Worm (Caenorhabditis elegans): ENCODE results near the gene F41B5.1.

The F41B5.1 gene

ce11 chrV:2214428-2215038, 40.8 kb upstream of the F41B5.1 start, which contains the start of gene nhr-184:
nhr-184 (minus strand) TSS chrV:2214478.
- TF ChIP-seq lin-38 (GFP tag; IDR thresholded peaks at IDR 0.05) (no peak), saeg-2 (GFP tag; IDR thresholded peaks at IDR 0.05) (no peak), zag-1 (tag; optimal IDR thresholded peaks at IDR 0.05) (no peak), daf-16 (GFP tag; optimal IDR thresholded peaks at IDR 0.05) (no peak), daf-16 (tag; optimal IDR thresholded peaks at IDR 0.05) (peak; percentile 81), dve-1 (tag; optimal IDR thresholded peaks at IDR 0.05; ENCODE audit: insufficient read depth) (peak; percentile 46), arid-1 (GFP tag; conservative IDR thresholded peaks at IDR 0.05) (no peak), nhr-41 (GFP tag; IDR thresholded peaks at IDR 0.05) (no peak), F49E8.2 (tag; optimal IDR thresholded peaks at IDR 0.05; ENCODE audit: borderline replicate concordance) (no peak), rbr-2 (tag; optimal IDR thresholded peaks at IDR 0.05) (no peak), dmd-9 (GFP tag; IDR thresholded peaks at IDR 0.05) (no peak), ZK337.2 (GFP tag; IDR thresholded peaks at IDR 0.05) (no peak), nhr-6 (tag; optimal IDR thresholded peaks at IDR 0.05) (peak; percentile 4), nhr-76 (tag; optimal IDR thresholded peaks at IDR 0.05) (no peak), cey-2 (tag; optimal IDR thresholded peaks at IDR 0.05; ENCODE audit: borderline replicate concordance, insufficient read depth) (no peak), nhr-28 (tag; optimal IDR thresholded peaks at IDR 0.05) (peak; percentile 65), lin-15B (tag; optimal IDR thresholded peaks at IDR 0.05) (no peak), hlh-30 (tag; optimal IDR thresholded peaks at IDR 0.05; ENCODE audit: insufficient read depth) (peak; percentile 44), pha-4 (GFP tag; IDR thresholded peaks at IDR 0.05) (no peak), pha-4 (tag; optimal IDR thresholded peaks at IDR 0.05) (peak; percentile 45), madf-9 (GFP tag; conservative IDR thresholded peaks at IDR 0.05) (no peak), R02D3.7 (tag; optimal IDR thresholded peaks at IDR 0.05) (no peak), nhr-10 (tag; optimal IDR thresholded peaks at IDR 0.05) (no peak), mes-2 (tag; optimal IDR thresholded peaks at IDR 0.05; ENCODE audit: poor library complexity, severe bottlenecking) (peak; percentile 40), egl-43 (GFP tag; IDR thresholded peaks at IDR 0.05) (no peak), mdl-1 (tag; optimal IDR thresholded peaks at IDR 0.05) (no peak), ama-1 (optimal IDR thresholded peaks at IDR 0.05) (no peak)

- no peak for TF ChIP-seq Y48G9A.11 (GFP tag; IDR thresholded peaks at IDR 0.05)
- TF ChIP-seq snpc-4 (tag; optimal IDR thresholded peaks at IDR 0.05), result no peak
- no peak for TF ChIP-seq mes-2 (tag; optimal IDR thresholded peaks at IDR 0.05; ENCODE audit: poor library complexity, severe bottlenecking)
- no peak for TF ChIP-seq ZK337.2 (GFP tag; IDR thresholded peaks at IDR 0.05)
- TF ChIP-seq unc-62 (GFP tag; optimal IDR thresholded peaks at IDR 0.05 in 1 of 2), result no peak
- TF ChIP-seq unc-62 (tag; optimal IDR thresholded peaks at IDR 0.05), result no peak
- TF ChIP-seq R02D3.7 (tag; optimal IDR thresholded peaks at IDR 0.05), result no peak
- TF ChIP-seq nhr-25 (tag; optimal IDR thresholded peaks at IDR 0.05; ENCODE audit: borderline replicate concordance, insufficient read depth), result no peak
- no peak for TF ChIP-seq lim-7 (GFP tag; IDR thresholded peaks at IDR 0.05)
- no peak for TF ChIP-seq nhr-6 (tag; optimal IDR thresholded peaks at IDR 0.05)
- TF ChIP-seq hlh-30 (tag; optimal IDR thresholded peaks at IDR 0.05; ENCODE audit: insufficient read depth), result no peak
Measured at ce11 chrV:2215352-2215751, 40.0 kb upstream of the F41B5.1 start, which contains the start of gene nstp-8. nstp-8 (plus strand) TSS chrV:2215652.

- TF ChIP-seq ceh-44 (GFP tag; IDR thresholded peaks at IDR 0.05), result no peak
- no peak for TF ChIP-seq egl-43 (GFP tag; IDR thresholded peaks at IDR 0.05)
- TF ChIP-seq ZK337.2 (GFP tag; IDR thresholded peaks at IDR 0.05), result no peak
- TF ChIP-seq cey-2 (tag; optimal IDR thresholded peaks at IDR 0.05; ENCODE audit: borderline replicate concordance, insufficient read depth), result no peak
- no peak for TF ChIP-seq php-3 (GFP tag; IDR thresholded peaks at IDR 0.05)
- peak; percentile 91 for TF ChIP-seq aha-1 (tag)
- TF ChIP-seq D1046.2 (GFP tag; IDR thresholded peaks at IDR 0.05), result 0 out of 2 replicates have a peak, but pooled peaks have one; percentile 23
- no peak for TF ChIP-seq mxl-2 (GFP tag; conservative IDR thresholded peaks at IDR 0.05)
Measured at ce11 chrV:2216927-2217326, 38.4 kb upstream of the F41B5.1 start.

Measured in whole organism, L4 larva.